Worm (Caenorhabditis elegans): Measurements from ENCODE around the gene Y66D12A.19.

Y66D12A.19 gene

DNA sequence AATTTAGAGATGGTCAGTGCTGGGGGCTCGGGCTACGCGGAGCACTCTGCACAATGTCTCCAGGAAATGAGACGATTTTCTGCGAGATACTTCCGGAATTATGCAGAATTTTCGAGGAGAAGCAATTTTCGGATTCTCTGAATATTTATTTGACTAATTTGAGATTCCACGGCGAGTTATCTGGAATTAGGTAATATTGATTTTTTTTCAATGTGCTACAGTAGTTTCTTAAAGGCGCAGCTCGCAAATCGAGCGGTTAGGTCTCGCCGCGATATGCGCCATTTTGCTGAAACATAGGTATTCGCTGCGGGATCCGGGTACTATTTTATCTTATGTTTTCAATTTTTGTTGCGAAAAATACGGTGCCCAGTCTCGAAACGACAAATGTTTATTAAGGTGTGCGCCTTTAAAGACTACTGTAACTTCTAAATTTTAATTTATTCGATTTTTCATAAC, 25.8 kb downstream of the Y66D12A.19 start, which contains the start of gene nrps-1:
TSS of gene nrps-1 (plus strand) at position 51 of the 456 bp plus-strand sequence.
- TF ChIP-seq pha-4 (tag; optimal IDR thresholded peaks at IDR 0.05), result no peak
- TF ChIP-seq ceh-16 (tag; optimal IDR thresholded peaks at IDR 0.05), result no peak
- TF ChIP-seq ceh-28 (tag; optimal IDR thresholded peaks at IDR 0.05), result no peak
- no peak for TF ChIP-seq nhr-43 (tag; optimal IDR thresholded peaks at IDR 0.05; ENCODE audit: poor library complexity, severe bottlenecking)
- no peak for TF ChIP-seq R02D3.7 (tag; optimal IDR thresholded peaks at IDR 0.05)
- TF ChIP-seq lin-15B (tag; optimal IDR thresholded peaks at IDR 0.05), result no peak
- no peak for TF ChIP-seq nhr-67 (tag; optimal IDR thresholded peaks at IDR 0.05)
- no peak for TF ChIP-seq unc-39 (tag; optimal IDR thresholded peaks at IDR 0.05)
- no peak for TF ChIP-seq zag-1 (tag; optimal IDR thresholded peaks at IDR 0.05)
- TF ChIP-seq ZK546.5 (tag; optimal IDR thresholded peaks at IDR 0.05), result no peak
- TF ChIP-seq sea-2 (GFP tag; optimal IDR thresholded peaks at IDR 0.05), result no peak
- no peak for TF ChIP-seq eor-1 (tag; optimal IDR thresholded peaks at IDR 0.05)

DNA sequence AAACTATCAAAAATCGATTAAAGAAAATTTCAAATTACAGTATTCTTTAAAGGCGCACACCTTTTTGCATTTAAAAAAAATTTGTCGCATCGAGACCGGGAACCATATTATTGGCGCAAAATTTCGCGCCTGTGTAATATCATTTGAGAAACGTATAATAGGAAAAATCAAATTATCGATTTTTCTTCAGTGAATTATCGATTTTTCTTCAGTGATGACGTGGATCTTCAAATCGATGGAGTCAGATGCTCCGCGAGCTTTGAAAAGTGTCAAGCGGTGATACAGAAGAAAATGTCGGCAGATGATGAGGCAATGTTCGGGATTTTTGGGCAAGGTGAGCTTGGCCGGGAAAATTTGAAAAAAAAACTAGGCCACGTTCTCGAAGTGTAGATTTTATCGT, 26.6 kb downstream of the Y66D12A.19 start:
- TF ChIP-seq nhr-77 (tag; optimal IDR thresholded peaks at IDR 0.05) (no peak), fos-1 (tag; optimal IDR thresholded peaks at IDR 0.05) (no peak), unc-62 (GFP tag; optimal IDR thresholded peaks at IDR 0.05) (no peak), sea-2 (GFP tag; optimal IDR thresholded peaks at IDR 0.05) (no peak), ztf-11 (tag; optimal IDR thresholded peaks at IDR 0.05) (no peak), nhr-25 (tag; optimal IDR thresholded peaks at IDR 0.05) (no peak), egl-5 (tag; optimal IDR thresholded peaks at IDR 0.05) (no peak), mml-1 (tag; optimal IDR thresholded peaks at IDR 0.05) (no peak), unc-39 (tag; optimal IDR thresholded peaks at IDR 0.05) (no peak), nhr-28 (tag; optimal IDR thresholded peaks at IDR 0.05) (no peak), mdl-1 (tag; optimal IDR thresholded peaks at IDR 0.05) (no peak), nfya-1 (tag; optimal IDR thresholded peaks at IDR 0.05; ENCODE audit: insufficient read depth) (no peak), ZK546.5 (tag; optimal IDR thresholded peaks at IDR 0.05) (no peak), fkh-10 (GFP tag; optimal IDR thresholded peaks at IDR 0.05) (no peak), lin-15B (tag; optimal IDR thresholded peaks at IDR 0.05) (no peak), tbx-2 (tag; optimal IDR thresholded peaks at IDR 0.05) (no peak)

DNA sequence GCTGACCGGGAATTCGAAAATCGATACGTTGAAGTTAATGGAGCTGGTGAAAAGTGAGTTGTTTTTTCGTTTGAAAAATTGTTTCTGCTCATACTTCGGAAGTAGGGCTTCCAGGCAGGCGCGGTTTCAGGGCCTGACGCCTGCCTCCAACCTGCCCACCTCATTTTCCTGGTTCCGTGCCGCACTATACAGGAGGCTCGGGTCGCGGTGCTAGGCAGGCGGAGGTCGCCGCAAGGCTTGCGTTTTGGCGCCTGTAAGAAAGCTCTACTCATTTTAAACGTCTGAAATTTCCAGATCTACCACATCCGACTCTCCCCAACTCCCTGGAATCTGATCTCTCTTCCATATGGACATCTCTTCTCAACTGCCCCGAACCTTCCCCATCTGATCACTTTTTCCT, 36.1 kb downstream of the Y66D12A.19 start:
- no peak for TF ChIP-seq jun-1 (tag; optimal IDR thresholded peaks at IDR 0.05)
- no peak for TF ChIP-seq zag-1 (tag; optimal IDR thresholded peaks at IDR 0.05)
- TF ChIP-seq sea-2 (GFP tag; optimal IDR thresholded peaks at IDR 0.05), result no peak
- TF ChIP-seq nhr-25 (tag; optimal IDR thresholded peaks at IDR 0.05), result no peak
- TF ChIP-seq egl-27 (tag; optimal IDR thresholded peaks at IDR 0.05), result no peak
- TF ChIP-seq lin-39 (tag; optimal IDR thresholded peaks at IDR 0.05), result no peak
- no peak for TF ChIP-seq ceh-16 (tag; optimal IDR thresholded peaks at IDR 0.05)
- TF ChIP-seq lsy-12 (tag; optimal IDR thresholded peaks at IDR 0.05), result no peak
- TF ChIP-seq egl-5 (tag; optimal IDR thresholded peaks at IDR 0.05), result no peak

DNA sequence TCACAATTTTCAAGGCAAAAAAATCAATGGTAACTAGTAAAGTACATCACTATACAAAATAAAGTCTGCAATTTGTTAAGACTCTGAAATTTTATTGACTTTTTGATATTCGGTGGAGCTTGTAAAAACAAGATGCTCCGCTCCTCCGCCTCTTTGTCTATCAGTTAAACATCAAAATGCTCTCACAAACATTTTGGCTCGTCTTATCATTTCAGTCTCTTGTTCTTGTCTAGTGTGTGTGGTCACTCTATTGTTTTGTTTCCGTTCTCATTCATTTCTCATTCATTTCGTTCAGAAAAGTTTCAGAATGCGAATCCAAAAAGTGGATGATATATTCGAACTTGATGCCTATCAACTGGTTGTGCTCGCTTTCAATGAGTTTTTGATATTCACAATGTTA, 39.2 kb downstream of the Y66D12A.19 start, which contains the start of gene Y66D12A.13:
TSS of gene Y66D12A.13 (plus strand) at position 301 of the 400 bp plus-strand sequence.
- TF ChIP-seq nhr-28 (tag; optimal IDR thresholded peaks at IDR 0.05) (no peak), elt-3 (tag; optimal IDR thresholded peaks at IDR 0.05) (no peak), elt-2 (tag; optimal IDR thresholded peaks at IDR 0.05) (peak; percentile 23), zag-1 (tag; optimal IDR thresholded peaks at IDR 0.05) (no peak), ceh-16 (tag; optimal IDR thresholded peaks at IDR 0.05) (no peak), ama-1 (optimal IDR thresholded peaks at IDR 0.05) (no peak)

DNA sequence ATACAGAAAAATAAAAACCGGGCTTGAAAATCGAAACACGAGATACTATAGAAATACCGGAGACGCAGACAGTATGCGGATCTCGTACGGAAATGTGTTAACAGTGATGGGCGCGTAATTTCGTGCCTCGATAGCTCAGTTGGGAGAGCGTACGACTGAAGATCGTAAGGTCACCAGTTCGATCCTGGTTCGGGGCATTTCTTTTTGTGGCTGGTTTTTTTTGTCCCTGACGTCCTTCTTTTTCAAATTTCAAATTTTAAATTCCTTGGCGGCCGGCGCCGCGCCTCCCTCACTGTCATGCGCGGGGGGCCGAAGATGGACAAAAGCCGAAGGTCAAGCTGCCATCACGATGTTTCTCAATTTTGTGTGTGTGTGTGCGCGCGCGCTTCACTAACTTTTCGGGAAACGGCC, 45.8 kb downstream of the Y66D12A.19 start:
- TF ChIP-seq nfya-1 (tag; optimal IDR thresholded peaks at IDR 0.05; ENCODE audit: insufficient read depth) (peak; percentile 20), elt-2 (tag; optimal IDR thresholded peaks at IDR 0.05) (peak; percentile 1), nhr-237 (tag; optimal IDR thresholded peaks at IDR 0.05) (no peak), jun-1 (tag; optimal IDR thresholded peaks at IDR 0.05) (no peak), nhr-25 (tag; optimal IDR thresholded peaks at IDR 0.05) (peak; percentile 71)

DNA sequence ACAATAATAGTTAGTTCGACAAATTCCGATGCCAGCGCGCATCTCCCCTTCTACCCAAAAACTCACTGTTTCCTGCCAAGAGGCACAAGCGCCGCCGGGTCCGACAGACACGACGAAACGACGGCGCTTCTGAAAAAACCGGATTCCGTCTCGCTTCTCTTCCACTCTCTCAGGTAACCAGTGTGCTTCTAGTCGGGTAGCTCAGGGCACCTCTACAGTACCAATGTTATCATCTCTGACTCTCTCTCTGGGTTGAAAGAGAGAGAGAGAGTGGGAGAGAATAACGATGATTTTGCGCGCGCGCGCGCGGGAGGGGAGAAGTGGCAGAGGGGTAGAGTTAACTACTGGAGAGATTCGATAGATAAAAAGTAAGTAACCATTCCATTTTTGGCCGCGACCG, 48.0 kb downstream of the Y66D12A.19 start:
- no peak for TF ChIP-seq egl-5 (tag; optimal IDR thresholded peaks at IDR 0.05)
- no peak for TF ChIP-seq mdl-1 (tag; optimal IDR thresholded peaks at IDR 0.05)
- TF ChIP-seq lin-39 (tag; optimal IDR thresholded peaks at IDR 0.05), result peak; percentile 32
- peak; percentile 8 for TF ChIP-seq nhr-23 (tag; optimal IDR thresholded peaks at IDR 0.05)
- TF ChIP-seq nhr-25 (tag; optimal IDR thresholded peaks at IDR 0.05), result peak; percentile 55

Measured in whole organism, L3 larva.